Worm (Caenorhabditis elegans): ENCODE measurements around the gene nhr-181.

ce11 chrV:4094740-4095139 lies at the start of gene nhr-181:
- TF ChIP-seq lsy-2 (tag; optimal IDR thresholded peaks at IDR 0.05) = no peak
- no peak for TF ChIP-seq lin-39 (tag; optimal IDR thresholded peaks at IDR 0.05)
- no peak for TF ChIP-seq lin-11 (tag; optimal IDR thresholded peaks at IDR 0.05)
- no peak for TF ChIP-seq skn-1 (tag; optimal IDR thresholded peaks at IDR 0.05)
- TF ChIP-seq nhr-23 (tag; optimal IDR thresholded peaks at IDR 0.05) = no peak
- no peak for TF ChIP-seq unc-62 (GFP tag; optimal IDR thresholded peaks at IDR 0.05)
- TF ChIP-seq elt-3 (tag; optimal IDR thresholded peaks at IDR 0.05) = no peak
- no peak for TF ChIP-seq mab-5 (tag; optimal IDR thresholded peaks at IDR 0.05)
- no peak for TF ChIP-seq ztf-11 (tag; optimal IDR thresholded peaks at IDR 0.05)
- no peak for TF ChIP-seq snpc-4 (tag; optimal IDR thresholded peaks at IDR 0.05)
- no peak for TF ChIP-seq ZK546.5 (tag; optimal IDR thresholded peaks at IDR 0.05)

Measured in whole organism, L2 larva.